Worm (Caenorhabditis elegans) whole organism, young adult: ENCODE results near the gene C36C5.15.

Source experiments
- B0019.2 ChIP-seq: fragments of 200-800 bp; sonication (Bioruptor generic); conservative IDR thresholded peaks from 2 replicates; pipeline ENCODE4 v1.3.6; 2022; ENCODE audit warnings: missing genetic modification reagents, missing genetic modification characterization, missing compliant biosample characterization
- B0035.1 ChIP-seq: sonication (generic microtip); optimal IDR thresholded peaks from 2 replicates; lab custom pipeline; 2016; ENCODE audit warnings: missing genetic modification characterization, mild to moderate bottlenecking, missing compliant biosample characterization, missing genotype, missing genetic modification reagents
- B0261.1 ChIP-seq: sonication (generic microtip); optimal IDR thresholded peaks from 2 replicates; lab custom pipeline; 2016; ENCODE audit warnings: mild to moderate bottlenecking, missing genetic modification characterization, moderate library complexity, missing compliant biosample characterization
- F23B12.7 ChIP-seq: sonication (generic microtip); optimal IDR thresholded peaks from 2 replicates; lab custom pipeline; 2017; ENCODE audit warnings: missing genetic modification characterization, mild to moderate bottlenecking, missing compliant biosample characterization, antibody characterized with exemption, moderate library complexity; ENCODE audit not compliant: insufficient read depth
- F33H1.4 ChIP-seq: fragments of 200-800 bp; sonication (Bioruptor generic); IDR thresholded peaks from 2 replicates; pipeline ENCODE4 v1.3.6; 2022; ENCODE audit warnings: missing genetic modification reagents, missing genetic modification characterization, missing compliant biosample characterization
- F39B2.1 ChIP-seq: fragments of 200-800 bp; sonication (Bioruptor generic); IDR thresholded peaks from 2 replicates; pipeline ENCODE4 v1.3.6; 2022; ENCODE audit warnings: missing genetic modification reagents, missing genetic modification characterization, missing compliant biosample characterization
- F52B5.7 ChIP-seq: sonication (generic microtip); optimal IDR thresholded peaks from 2 replicates; lab custom pipeline; 2016; ENCODE audit warnings: mild to moderate bottlenecking, missing genetic modification characterization, missing compliant biosample characterization
- F57A8.1 ChIP-seq: fragments of 200-800 bp; sonication (Bioruptor generic); optimal IDR thresholded peaks from 2 replicates; lab custom pipeline; 2018; ENCODE audit warnings: mild to moderate bottlenecking, missing genetic modification characterization, moderate library complexity, missing compliant biosample characterization
- F57C9.4 ChIP-seq: sonication (generic microtip); optimal IDR thresholded peaks from 2 replicates; lab custom pipeline; 2017; ENCODE audit warnings: mild to moderate bottlenecking, missing genetic modification characterization, missing compliant biosample characterization
- K11D2.4 ChIP-seq: fragments of 200-800 bp; sonication (Bioruptor generic); IDR thresholded peaks from 2 replicates; pipeline ENCODE4 v1.3.6; 2022; ENCODE audit warnings: missing genetic modification reagents, missing genetic modification characterization, missing compliant biosample characterization
- Y53F4B.3 ChIP-seq: fragments of 200-800 bp; sonication (Bioruptor generic); IDR thresholded peaks from 2 replicates; pipeline ENCODE4 v1.3.6; 2022; ENCODE audit warnings: missing genetic modification reagents, missing genetic modification characterization, missing compliant biosample characterization
- ZK185.1 ChIP-seq: sonication (generic microtip); optimal IDR thresholded peaks from 2 replicates; lab custom pipeline; 2016; ENCODE audit warnings: mild to moderate bottlenecking, missing genetic modification characterization, missing compliant biosample characterization; ENCODE audit not compliant: poor library complexity, severe bottlenecking
- attf-6 ChIP-seq: fragments of 200-800 bp; sonication (Bioruptor generic); IDR thresholded peaks from 2 replicates; pipeline ENCODE4 v1.3.6; 2022; ENCODE audit warnings: missing genetic modification reagents, missing genetic modification characterization, missing compliant biosample characterization
- bed-2 ChIP-seq: fragments of 200-800 bp; sonication (Bioruptor generic); IDR thresholded peaks from 2 replicates; pipeline ENCODE4 v1.3.6; 2022; ENCODE audit warnings: missing genetic modification reagents, missing genetic modification characterization, missing compliant biosample characterization
- ceh-58 ChIP-seq: fragments of 200-800 bp; sonication (Bioruptor generic); IDR thresholded peaks from 2 replicates; pipeline ENCODE4 v1.3.6; 2022; ENCODE audit warnings: missing genetic modification characterization, missing compliant biosample characterization
- ceh-79 ChIP-seq: sonication (generic microtip); optimal IDR thresholded peaks from 2 replicates; lab custom pipeline; 2017; ENCODE audit warnings: mild to moderate bottlenecking, missing genetic modification characterization, missing compliant biosample characterization
- ceh-91 ChIP-seq: fragments of 200-800 bp; sonication (Bioruptor generic); IDR thresholded peaks from 2 replicates; pipeline ENCODE4 v1.3.6; 2022; ENCODE audit warnings: missing genetic modification reagents, missing genetic modification characterization, missing compliant biosample characterization
- dox-1 ChIP-seq: fragments of 200-800 bp; sonication (Bioruptor generic); IDR thresholded peaks from 2 replicates; pipeline ENCODE4 v1.3.6; 2022; ENCODE audit warnings: missing genetic modification reagents, missing genetic modification characterization, missing compliant biosample characterization
- efl-1 ChIP-seq: fragments of 150-350 bp; optimal IDR thresholded peaks from 2 replicates; lab custom pipeline; 2014; ENCODE audit warnings: missing biosample characterization, missing genetic modification reagents, missing genetic modification characterization
- egl-44 ChIP-seq: fragments of 200-800 bp; sonication (Bioruptor generic); IDR thresholded peaks from 2 replicates; pipeline ENCODE4 v1.3.6; 2022; ENCODE audit warnings: missing genetic modification reagents, missing genetic modification characterization, missing compliant biosample characterization
- egrh-3 ChIP-seq: fragments of 200-800 bp; sonication (Bioruptor generic); IDR thresholded peaks from 2 replicates; pipeline ENCODE4 v1.3.6; 2022; ENCODE audit warnings: missing genetic modification reagents, missing genetic modification characterization, missing compliant biosample characterization
- ets-4 ChIP-seq: fragments of 200-800 bp; sonication (Bioruptor generic); optimal IDR thresholded peaks from 2 replicates; lab custom pipeline; 2018; ENCODE audit warnings: mild to moderate bottlenecking, missing genetic modification characterization, missing compliant biosample characterization
- fkh-3 ChIP-seq: sonication (generic microtip); optimal IDR thresholded peaks from 2 replicates; lab custom pipeline; 2016; ENCODE audit warnings: mild to moderate bottlenecking, missing genetic modification characterization, missing compliant biosample characterization
- hmg-1.2 ChIP-seq: fragments of 200-800 bp; sonication (Bioruptor generic); IDR thresholded peaks from 2 replicates; pipeline ENCODE4 v1.3.6; 2022; ENCODE audit warnings: missing genetic modification reagents, missing genetic modification characterization, missing compliant biosample characterization
- let-526 ChIP-seq: fragments of 200-800 bp; sonication (Bioruptor generic); IDR thresholded peaks from 2 replicates; pipeline ENCODE4 v1.3.6; 2022; ENCODE audit warnings: missing genetic modification reagents, missing genetic modification characterization, missing compliant biosample characterization
- let-607 ChIP-seq, 2 experiments: fragments of 200-800 bp in 1 of 2; sonication (Bioruptor generic) in 1 of 2; sonication (generic microtip) in 1 of 2; optimal IDR thresholded peaks; 2 replicates each; lab custom pipeline; 2016 to 2018; ENCODE audit warnings: mild to moderate bottlenecking in 2 of 2, missing compliant biosample characterization in 2 of 2, missing genetic modification characterization in 2 of 2, moderate library complexity in 2 of 2, missing genotype in 1 of 2
- lsl-1 ChIP-seq: fragments of 200-800 bp; sonication (Bioruptor generic); optimal IDR thresholded peaks from 2 replicates; lab custom pipeline; 2018; ENCODE audit warnings: mild to moderate bottlenecking, missing genetic modification characterization, moderate library complexity, missing compliant biosample characterization
- lsy-27 ChIP-seq: sonication (generic microtip); optimal IDR thresholded peaks from 2 replicates; lab custom pipeline; 2017; ENCODE audit warnings: missing genetic modification characterization, mild to moderate bottlenecking, missing compliant biosample characterization, antibody characterized with exemption, missing genotype, borderline replicate concordance; ENCODE audit not compliant: insufficient read depth
- madf-8 ChIP-seq: fragments of 200-800 bp; sonication (Bioruptor generic); conservative IDR thresholded peaks from 2 replicates; pipeline ENCODE4 v1.3.6; 2022; ENCODE audit warnings: missing genetic modification reagents, missing genetic modification characterization, missing compliant biosample characterization
- mcd-1 ChIP-seq: fragments of 200-800 bp; sonication (Bioruptor generic); IDR thresholded peaks from 2 replicates; pipeline ENCODE4 v1.3.6; 2022; ENCODE audit warnings: missing genetic modification reagents, missing genetic modification characterization, missing compliant biosample characterization
- nfya-1 ChIP-seq: sonication (generic microtip); optimal IDR thresholded peaks from 2 replicates; lab custom pipeline; 2017; ENCODE audit warnings: antibody characterized with exemption, missing compliant biosample characterization, missing genetic modification characterization, borderline replicate concordance; ENCODE audit not compliant: insufficient read depth
- nfya-2 ChIP-seq: fragments of 200-800 bp; sonication (Bioruptor generic); IDR thresholded peaks from 2 replicates; pipeline ENCODE4 v1.3.6; 2022; ENCODE audit warnings: missing genetic modification reagents, missing genetic modification characterization, missing compliant biosample characterization
- nfyb-1 ChIP-seq: fragments of 200-800 bp; sonication (Bioruptor generic); IDR thresholded peaks from 2 replicates; pipeline ENCODE4 v1.3.6; 2022; ENCODE audit warnings: missing genetic modification reagents, missing genetic modification characterization, missing compliant biosample characterization
- nhr-120 ChIP-seq: fragments of 200-800 bp; sonication (Bioruptor generic); IDR thresholded peaks from 2 replicates; pipeline ENCODE4 v1.3.6; 2022; ENCODE audit warnings: missing genetic modification characterization, missing compliant biosample characterization
- pbrm-1 ChIP-seq: fragments of 200-800 bp; sonication (Bioruptor generic); IDR thresholded peaks from 2 replicates; pipeline ENCODE4 v1.3.6; 2022; ENCODE audit warnings: missing genetic modification reagents, missing genetic modification characterization, missing compliant biosample characterization
- rpc-1 ChIP-seq, 2 experiments: fragments of 150-350 bp in 1 of 2; sonication (generic microtip) in 1 of 2; optimal IDR thresholded peaks; 2 replicates each; lab custom pipeline; 2014 to 2018; ENCODE audit warnings: missing biosample characterization in 1 of 2, missing genetic modification characterization in 1 of 2, missing genetic modification reagents in 1 of 2, missing genotype in 1 of 2
- sea-2 ChIP-seq: fragments of 200-800 bp; sonication (Bioruptor generic); IDR thresholded peaks from 2 replicates; pipeline ENCODE4 v1.3.6; 2022; ENCODE audit warnings: missing genetic modification characterization, missing compliant biosample characterization
- snpc-3.4 ChIP-seq: sonication (generic microtip); optimal IDR thresholded peaks from 2 replicates; lab custom pipeline; 2017; ENCODE audit warnings: missing genetic modification characterization, mild to moderate bottlenecking, missing compliant biosample characterization, antibody characterized with exemption, moderate library complexity, missing genotype, missing genetic modification reagents
- tbp1 ChIP-seq: fragments of 200-800 bp; sonication (Bioruptor generic); optimal IDR thresholded peaks from 2 replicates; lab custom pipeline; 2018; ENCODE audit warnings: mild to moderate bottlenecking, missing genetic modification characterization, missing compliant biosample characterization
- tlf-1 ChIP-seq: fragments of 200-800 bp; sonication (Bioruptor generic); optimal IDR thresholded peaks from 2 replicates; lab custom pipeline; 2018; ENCODE audit warnings: mild to moderate bottlenecking, missing genetic modification characterization, missing compliant biosample characterization
- zfh-2 ChIP-seq: fragments of 200-800 bp; sonication (Bioruptor generic); conservative IDR thresholded peaks from 2 replicates; pipeline ENCODE4 v1.3.6; 2022; ENCODE audit warnings: missing genetic modification reagents, missing genetic modification characterization, missing compliant biosample characterization
- ztf-26 ChIP-seq: sonication (generic microtip); optimal IDR thresholded peaks from 2 replicates; lab custom pipeline; 2017; ENCODE audit warnings: missing genetic modification characterization, missing compliant biosample characterization
- ztf-28 ChIP-seq: fragments of 200-800 bp; sonication (Bioruptor generic); IDR thresholded peaks from 2 replicates; pipeline ENCODE4 v1.3.6; 2022; ENCODE audit warnings: missing genetic modification reagents, missing genetic modification characterization, missing compliant biosample characterization

Gene C36C5.15

ce11 chrV:3168650-3169049 is at the start of gene C36C5.15:
Gene C36C5.15 (minus strand): TSS chrV:3168750.
- TF ChIP-seq F33H1.4 (no peak), B0261.1 (no peak), rpc-1 (optimal IDR thresholded peaks at IDR 0.05; lab: Kevin White, UChicago) (no peak), rpc-1 (tag; optimal IDR thresholded peaks at IDR 0.05; lab: Kevin White, UChicago) (no peak), nfya-2 (GFP tag; lab: Robert Waterston, UW) (no peak), efl-1 (GFP tag; lab: Kevin White, UChicago) (no peak), nfyb-1 (no peak), snpc-3.4 (tag; lab: Kevin White, UChicago) (no peak), tlf-1 (GFP tag; lab: Kevin White, UChicago) (no peak)

ce11 chrV:3210147-3210546 is 41.6 kb upstream of the C36C5.15 start, which contains the start of gene apx-1:
Gene apx-1 (plus strand): TSS chrV:3210196.
- peak; percentile 72 for TF ChIP-seq zfh-2 (GFP tag; lab: Robert Waterston, UW)
- no peak for TF ChIP-seq ztf-28 (GFP tag; lab: Robert Waterston, UW)
- TF ChIP-seq madf-8 (GFP tag; lab: Robert Waterston, UW) = no peak
- TF ChIP-seq mcd-1 (GFP tag; lab: Robert Waterston, UW) = no peak
- TF ChIP-seq egrh-3 (GFP tag; lab: Robert Waterston, UW) = peak; percentile 10; the same call in 1 of the 2 replicates
- no peak for TF ChIP-seq B0019.2
- TF ChIP-seq ztf-26 (tag; lab: Kevin White, UChicago) = no peak
- TF ChIP-seq F23B12.7 (tag; lab: Kevin White, UChicago) = no peak
- no peak for TF ChIP-seq pbrm-1 (GFP tag; lab: Robert Waterston, UW)
- no peak for TF ChIP-seq B0035.1 (tag; lab: Kevin White, UChicago)

- 0 out of 2 replicates have a peak, but pooled peaks have one; percentile 9 for TF ChIP-seq hmg-1.2 (GFP tag; lab: Robert Waterston, UW)
- no peak for TF ChIP-seq nfya-1 (tag; lab: Kevin White, UChicago)
- TF ChIP-seq F52B5.7 (tag; lab: Kevin White, UChicago) = no peak
- no peak for TF ChIP-seq K11D2.4 (GFP tag; lab: Robert Waterston, UW)
- no peak for TF ChIP-seq fkh-3 (tag; lab: Kevin White, UChicago)
- no peak for TF ChIP-seq Y53F4B.3
- no peak for TF ChIP-seq bed-2 (GFP tag; lab: Robert Waterston, UW)
Observed at ce11 chrV:3208940-3209339, 40.4 kb upstream of the C36C5.15 start.

- TF ChIP-seq egl-44 (no peak), ets-4 (GFP tag; lab: Kevin White, UChicago) (no peak), egrh-3 (GFP tag; lab: Robert Waterston, UW) (no peak), let-526 (GFP tag; lab: Robert Waterston, UW) (no peak), ceh-79 (tag; lab: Kevin White, UChicago) (no peak), ceh-91 (GFP tag; lab: Robert Waterston, UW) (peak; percentile 68; the same call in 1 of the 2 replicates), nhr-120 (GFP tag; lab: Robert Waterston, UW) (no peak), lsy-27 (tag; lab: Kevin White, UChicago) (no peak), F57A8.1 (no peak), sea-2 (GFP tag; lab: Robert Waterston, UW) (no peak), attf-6 (GFP tag; lab: Robert Waterston, UW) (no peak), let-607 (tag; optimal IDR thresholded peaks at IDR 0.05; lab: Kevin White, UChicago) (no peak), B0019.2 (no peak), ceh-58 (no peak), bed-2 (GFP tag; lab: Robert Waterston, UW) (no peak), F57C9.4 (tag; lab: Kevin White, UChicago) (no peak), dox-1 (peak; percentile 48; the same call in 1 of the 2 replicates), rpc-1 (optimal IDR thresholded peaks at IDR 0.05; lab: Kevin White, UChicago) (no peak), rpc-1 (tag; optimal IDR thresholded peaks at IDR 0.05; lab: Kevin White, UChicago) (no peak), tbp1 (GFP tag; lab: Kevin White, UChicago) (peak; percentile 26), F39B2.1 (GFP tag; lab: Robert Waterston, UW) (no peak), ZK185.1 (tag; lab: Kevin White, UChicago) (no peak), lsl-1 (GFP tag; lab: Kevin White, UChicago) (peak; percentile 98)
Observed at ce11 chrV:3204433-3204832, 35.9 kb upstream of the C36C5.15 start.
